Fruit fly (Drosophila melanogaster) whole organism, embryonic: ENCODE results near the gene Ubi-p63E.
A peak's percentile ranks its signal among the peaks of the same experiment; 100 is the strongest.

Experiments
- ATbp ChIP-seq: fragments of 200-800 bp; sonication (Bioruptor generic); optimal IDR thresholded peaks from 2 replicates; lab custom pipeline; 2017; ENCODE audit warnings: missing biosample characterization, mild to moderate bottlenecking, missing genetic modification characterization, missing genetic modification reagents
- Abd-B ChIP-seq: fragments of 200-800 bp; sonication (Bioruptor generic); optimal IDR thresholded peaks from 2 replicates; lab custom pipeline; 2018; ENCODE audit warnings: missing biosample characterization, mild to moderate bottlenecking, missing genetic modification characterization, moderate library complexity
- Awh ChIP-seq: fragments of 200-800 bp; sonication (Bioruptor generic); IDR thresholded peaks from 2 replicates; pipeline ENCODE4, ENCODE4 v1.3.6; 2022; ENCODE audit warnings: missing biosample characterization, missing genetic modification characterization
- BEAF-32 ChIP-seq: fragments of 200-800 bp; sonication (Bioruptor generic); optimal IDR thresholded peaks from 3 replicates; lab custom pipeline; 2017; ENCODE audit warnings: missing biosample characterization, missing genetic modification characterization, mild to moderate bottlenecking, moderate library complexity, missing genetic modification reagents
- CG1024 ChIP-seq: fragments of 200-800 bp; sonication (Bioruptor generic); IDR thresholded peaks from 2 replicates; pipeline ENCODE4 v1.3.6; 2022; ENCODE audit warnings: missing biosample characterization, missing genetic modification characterization
- CG11085 ChIP-seq: fragments of 200-800 bp; sonication (Bioruptor generic); IDR thresholded peaks from 2 replicates; pipeline ENCODE4 v1.3.6; 2022; ENCODE audit warnings: missing biosample characterization, missing genetic modification characterization
- CG11504 ChIP-seq: fragments of 200-800 bp; sonication (Bioruptor generic); optimal IDR thresholded peaks from 3 replicates; lab custom pipeline; 2019; ENCODE audit warnings: missing biosample characterization, mild to moderate bottlenecking, missing genetic modification characterization, moderate library complexity
- CG11695 ChIP-seq: fragments of 200-800 bp; sonication (Bioruptor generic); IDR thresholded peaks from 3 replicates; pipeline ENCODE4 v1.3.6; 2022; ENCODE audit warnings: missing biosample characterization, missing genetic modification characterization
- CG12071 ChIP-seq: fragments of 200-800 bp; sonication (Bioruptor generic); optimal IDR thresholded peaks from 3 replicates; lab custom pipeline; 2018; ENCODE audit warnings: missing biosample characterization, mild to moderate bottlenecking, missing genetic modification characterization
- CG12744 ChIP-seq: fragments of 200-800 bp; sonication (Bioruptor generic); optimal IDR thresholded peaks from 2 replicates; lab custom pipeline; 2016; ENCODE audit warnings: missing biosample characterization, missing genetic modification characterization
- CG14014 ChIP-seq: fragments of 200-800 bp; sonication (Bioruptor generic); IDR thresholded peaks from 2 replicates; pipeline ENCODE4 v1.3.6; 2022; ENCODE audit warnings: missing biosample characterization, missing genetic modification characterization
- CG14965 ChIP-seq: fragments of 200-800 bp; sonication (Bioruptor generic); optimal IDR thresholded peaks from 2 replicates; lab custom pipeline; 2016; ENCODE audit warnings: missing biosample characterization, missing genetic modification characterization, borderline replicate concordance
- CG16815 ChIP-seq: fragments of 200-800 bp; sonication (Bioruptor generic); optimal IDR thresholded peaks from 3 replicates; lab custom pipeline; 2017; ENCODE audit warnings: missing biosample characterization, mild to moderate bottlenecking, missing genetic modification characterization
- CG2889 ChIP-seq: fragments of 200-800 bp; sonication (Bioruptor generic); IDR thresholded peaks from 3 replicates; pipeline ENCODE4 v1.3.6; 2022; ENCODE audit warnings: missing biosample characterization, missing genetic modification characterization
- CG32767 ChIP-seq: fragments of 200-800 bp; sonication (Bioruptor generic); IDR thresholded peaks from 2 replicates; pipeline ENCODE4 v1.3.6; 2022; ENCODE audit warnings: missing biosample characterization, missing genetic modification characterization
- CG34376 ChIP-seq: fragments of 200-800 bp; sonication (Bioruptor generic); optimal IDR thresholded peaks from 2 replicates; lab custom pipeline; 2018; ENCODE audit warnings: missing biosample characterization, mild to moderate bottlenecking, missing genetic modification characterization
- CG3847 ChIP-seq: fragments of 200-800 bp; sonication (Bioruptor generic); IDR thresholded peaks from 2 replicates; pipeline ENCODE4 v1.3.6; 2022; ENCODE audit warnings: missing biosample characterization, missing genetic modification characterization
- CG42726 ChIP-seq: fragments of 200-800 bp; sonication (Bioruptor generic); IDR thresholded peaks from 2 replicates; pipeline ENCODE4 v1.3.6; 2022; ENCODE audit warnings: missing biosample characterization, missing genetic modification characterization; ENCODE audit not compliant: partially characterized antibody
- CG4730 ChIP-seq: fragments of 200-800 bp; sonication (Bioruptor generic); IDR thresholded peaks from 2 replicates; pipeline ENCODE4 v1.3.6; 2022; ENCODE audit warnings: missing biosample characterization, missing genetic modification characterization
- CG6175 ChIP-seq: fragments of 200-800 bp; sonication (Bioruptor generic); IDR thresholded peaks from 3 replicates; pipeline ENCODE4 v1.3.6; 2022; ENCODE audit warnings: missing biosample characterization, missing genetic modification characterization
- CG6254 ChIP-seq: fragments of 200-800 bp; sonication (Bioruptor generic); optimal IDR thresholded peaks from 3 replicates; lab custom pipeline; 2017; ENCODE audit warnings: mild to moderate bottlenecking, missing biosample characterization, missing genetic modification reagents, missing genetic modification characterization
- CG6854 ChIP-seq: fragments of 200-800 bp; sonication (Bioruptor generic); optimal IDR thresholded peaks from 3 replicates; lab custom pipeline; 2017; ENCODE audit warnings: missing biosample characterization, mild to moderate bottlenecking, missing genetic modification characterization
- CG7271 ChIP-seq: fragments of 200-800 bp; sonication (Bioruptor generic); optimal IDR thresholded peaks from 2 replicates; lab custom pipeline; 2018; ENCODE audit warnings: missing biosample characterization, mild to moderate bottlenecking, missing genetic modification characterization, moderate library complexity
- CG7372 ChIP-seq: fragments of 200-800 bp; sonication (Bioruptor generic); IDR thresholded peaks from 2 replicates; pipeline ENCODE4 v1.3.6; 2022; ENCODE audit warnings: missing biosample characterization, missing genetic modification characterization
- CG9797 ChIP-seq: fragments of 200-800 bp; sonication (Bioruptor generic); optimal IDR thresholded peaks from 3 replicates; lab custom pipeline; 2018; ENCODE audit warnings: missing biosample characterization, mild to moderate bottlenecking, missing genetic modification characterization
- CHES-1-like ChIP-seq: fragments of 200-800 bp; sonication (Bioruptor generic); optimal IDR thresholded peaks from 2 replicates; lab custom pipeline; 2016; ENCODE audit warnings: missing biosample characterization, missing genetic modification characterization
- CrebB ChIP-seq: fragments of 200-800 bp; sonication (Bioruptor generic); optimal IDR thresholded peaks from 3 replicates; lab custom pipeline; 2018; ENCODE audit warnings: missing biosample characterization, mild to moderate bottlenecking, missing genetic modification characterization
- Ravus ChIP-seq: fragments of 200-800 bp; sonication (Bioruptor generic); IDR thresholded peaks from 2 replicates; pipeline ENCODE4 v1.3.6; 2022; ENCODE audit warnings: missing biosample characterization, missing genetic modification characterization
- Sox102F ChIP-seq: fragments of 200-800 bp; sonication (Bioruptor generic); optimal IDR thresholded peaks from 2 replicates; lab custom pipeline; 2018; ENCODE audit warnings: missing biosample characterization, mild to moderate bottlenecking, missing genetic modification characterization, moderate library complexity
- bbx ChIP-seq: fragments of 200-800 bp; sonication (Bioruptor generic); IDR thresholded peaks from 2 replicates; pipeline ENCODE4 v1.3.6; 2022; ENCODE audit warnings: missing biosample characterization, missing genetic modification characterization; ENCODE audit not compliant: partially characterized antibody
- br ChIP-seq: fragments of >200 bp; optimal IDR thresholded peaks from 2 replicates; lab custom pipeline; 2017
- btn ChIP-seq: fragments of 200-800 bp; sonication (Bioruptor generic); optimal IDR thresholded peaks from 2 replicates; lab custom pipeline; 2016; ENCODE audit warnings: missing biosample characterization, missing genetic modification characterization
- cad ChIP-seq: fragments of >200 bp; optimal IDR thresholded peaks from 2 replicates; lab custom pipeline; 2017; ENCODE audit warnings: missing biosample characterization, missing genetic modification characterization
- cato ChIP-seq: fragments of 200-800 bp; sonication (Bioruptor generic); optimal IDR thresholded peaks from 2 replicates; lab custom pipeline; 2016; ENCODE audit warnings: missing biosample characterization, missing genetic modification characterization, borderline replicate concordance
- cg ChIP-seq: fragments of 200-800 bp; sonication (Bioruptor generic); optimal IDR thresholded peaks from 3 replicates; lab custom pipeline; 2019; ENCODE audit warnings: missing biosample characterization, mild to moderate bottlenecking, missing genetic modification characterization, moderate library complexity
- chinmo ChIP-seq: fragments of 200-800 bp; sonication (Bioruptor generic); IDR thresholded peaks from 4 replicates; pipeline ENCODE4 v1.3.6; 2022; ENCODE audit warnings: missing biosample characterization, missing genetic modification characterization; ENCODE audit not compliant: partially characterized antibody
- croc ChIP-seq: fragments of 200-800 bp; sonication (Bioruptor generic); conservative IDR thresholded peaks from 3 replicates; pipeline ENCODE4 v1.3.6; 2022; ENCODE audit warnings: missing biosample characterization, missing genetic modification characterization
- grau ChIP-seq: fragments of 200-800 bp; optimal IDR thresholded peaks from 3 replicates; lab custom pipeline; 2019; ENCODE audit warnings: missing biosample characterization, mild to moderate bottlenecking, missing genetic modification characterization, moderate library complexity
- grn ChIP-seq: fragments of 200-800 bp; sonication (Bioruptor generic); optimal IDR thresholded peaks from 3 replicates; lab custom pipeline; 2017; ENCODE audit warnings: missing biosample characterization, missing genetic modification characterization
- jing ChIP-seq: fragments of 200-800 bp; sonication (Bioruptor generic); optimal IDR thresholded peaks from 2 replicates; lab custom pipeline; 2018; ENCODE audit warnings: missing biosample characterization, mild to moderate bottlenecking, missing genetic modification characterization
- kni ChIP-seq: fragments of 200-800 bp; sonication (Bioruptor generic); optimal IDR thresholded peaks from 3 replicates; lab custom pipeline; 2017; ENCODE audit warnings: mild to moderate bottlenecking, missing biosample characterization, missing genetic modification reagents, missing genetic modification characterization
- lmd ChIP-seq: fragments of 200-800 bp; sonication (Bioruptor generic); IDR thresholded peaks from 2 replicates; pipeline ENCODE4 v1.3.6; 2022; ENCODE audit warnings: missing biosample characterization, missing genetic modification characterization
- maf-S ChIP-seq: fragments of 200-800 bp; sonication (Bioruptor generic); optimal IDR thresholded peaks from 2 replicates; lab custom pipeline; 2016; ENCODE audit warnings: missing biosample characterization, missing genetic modification characterization
- pum ChIP-seq: fragments of 200-800 bp; sonication (Bioruptor generic); optimal IDR thresholded peaks from 2 replicates; lab custom pipeline; 2016; ENCODE audit warnings: missing biosample characterization, missing genetic modification characterization
- shn ChIP-seq: fragments of 200-800 bp; sonication (Bioruptor generic); optimal IDR thresholded peaks from 3 replicates; lab custom pipeline; 2016; ENCODE audit warnings: missing biosample characterization, missing genetic modification characterization
- sima ChIP-seq: fragments of 200-800 bp; sonication (Bioruptor generic); optimal IDR thresholded peaks from 2 replicates; lab custom pipeline; 2016; ENCODE audit warnings: missing biosample characterization, missing genetic modification characterization
- sob ChIP-seq: fragments of 200-800 bp; sonication (Bioruptor generic); IDR thresholded peaks from 2 replicates; pipeline ENCODE4 v1.3.6; 2022; ENCODE audit warnings: missing biosample characterization, missing genetic modification characterization
- unpg ChIP-seq: fragments of 200-800 bp; sonication (Bioruptor generic); optimal IDR thresholded peaks from 3 replicates; lab custom pipeline; 2018; ENCODE audit warnings: missing biosample characterization, mild to moderate bottlenecking, missing genetic modification characterization, moderate library complexity
- wor ChIP-seq: fragments of 200-800 bp; sonication (Bioruptor generic); IDR thresholded peaks from 2 replicates; pipeline ENCODE4 v1.3.6; 2022; ENCODE audit warnings: missing biosample characterization, missing genetic modification characterization
- zfh2 ChIP-seq: fragments of 200-800 bp; sonication (Bioruptor generic); optimal IDR thresholded peaks from 2 replicates; lab custom pipeline; 2016; ENCODE audit warnings: missing biosample characterization, missing genetic modification characterization

Gene Ubi-p63E

DNA sequence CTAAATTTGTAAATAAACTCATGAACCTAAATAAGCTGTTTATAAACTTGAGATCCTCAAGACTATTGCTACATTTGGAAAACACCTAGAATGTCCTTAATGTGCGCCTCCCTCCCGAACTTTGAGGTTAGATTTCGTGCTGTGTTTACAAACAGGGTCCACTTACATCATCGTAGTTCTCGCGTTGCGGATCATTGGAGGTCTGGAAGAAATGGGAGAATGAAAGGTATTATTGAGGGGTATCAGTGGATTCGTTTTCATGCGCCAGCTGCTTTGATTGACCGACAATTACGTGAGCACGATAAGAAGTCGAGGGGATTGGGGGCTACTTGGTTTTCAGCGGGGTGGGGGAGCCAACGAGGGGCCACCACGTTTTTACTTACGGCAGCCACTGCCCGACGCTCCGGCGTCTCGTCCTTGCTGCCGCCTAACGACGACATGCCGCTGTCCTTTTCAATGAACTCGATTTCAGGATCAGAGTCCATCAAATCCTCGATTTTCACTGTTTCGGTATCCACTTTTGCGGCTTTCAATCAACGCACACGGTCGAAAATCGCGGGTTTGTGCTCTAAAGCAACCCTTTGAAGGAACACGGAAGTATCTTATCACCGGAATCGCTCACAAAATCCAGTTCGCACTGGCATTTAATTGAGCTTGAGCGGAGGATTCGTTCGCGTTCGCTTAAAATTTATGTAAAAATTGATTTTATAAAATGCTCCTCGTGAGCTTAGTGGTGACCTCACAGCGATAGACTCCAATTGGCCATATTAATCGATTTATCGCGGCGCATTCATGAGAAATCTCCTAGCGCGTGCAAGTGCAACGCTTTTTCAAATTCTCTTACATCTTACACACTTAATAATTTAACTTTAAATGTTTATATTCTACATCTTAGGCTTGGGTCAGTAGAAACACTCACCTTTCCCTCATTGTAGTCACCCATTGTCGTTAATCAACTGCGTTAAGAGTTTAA lies 6.1 kb upstream of the Ubi-p63E start (continued):
- TF ChIP-seq CG6254 (GFP tag; lab: Kevin White, UChicago) = no peak
- TF ChIP-seq Sox102F (GFP tag; lab: Kevin White, UChicago) = no peak
- peak; percentile 2 for TF ChIP-seq CHES-1-like (GFP tag; lab: Kevin White, UChicago)
- TF ChIP-seq Abd-B (GFP tag; lab: Kevin White, UChicago) = no peak
- TF ChIP-seq wor = no peak
- no peak for TF ChIP-seq CG11695
- TF ChIP-seq unpg (GFP tag; lab: Kevin White, UChicago) = no peak
- no peak for TF ChIP-seq CG7372 (GFP tag; lab: Robert Waterston, UW)
- no peak for TF ChIP-seq CG16815 (GFP tag; lab: Kevin White, UChicago)
- no peak for TF ChIP-seq grn (GFP tag; lab: Kevin White, UChicago)
- no peak for TF ChIP-seq kni (GFP tag; lab: Kevin White, UChicago)
- TF ChIP-seq croc = no peak
- TF ChIP-seq Awh = no peak
- TF ChIP-seq CG32767 (GFP tag; lab: Robert Waterston, UW) = no peak
- TF ChIP-seq CG6854 (GFP tag; lab: Kevin White, UChicago) = no peak
- no peak for TF ChIP-seq shn (GFP tag; lab: Kevin White, UChicago)
- TF ChIP-seq jing (GFP tag; lab: Kevin White, UChicago) = no peak
- TF ChIP-seq pum (GFP tag; lab: Kevin White, UChicago) = no peak
- no peak for TF ChIP-seq CG11504 (tag; lab: Kevin White, UChicago)
- TF ChIP-seq cato (GFP tag; lab: Kevin White, UChicago) = no peak
- TF ChIP-seq CG7271 (tag; lab: Kevin White, UChicago) = no peak
- TF ChIP-seq cg = no peak
- no peak for TF ChIP-seq zfh2 (GFP tag; lab: Kevin White, UChicago)
- TF ChIP-seq lmd (GFP tag; lab: Robert Waterston, UW) = no peak
- TF ChIP-seq sob (GFP tag; lab: Robert Waterston, UW) = peak; percentile 8; the same call in 1 of the 2 replicates
- peak; percentile 74 for TF ChIP-seq BEAF-32 (GFP tag; lab: Kevin White, UChicago)
- TF ChIP-seq bbx (GFP tag; lab: Robert Waterston, UW) = peak; percentile 75
- no peak for TF ChIP-seq br
- no peak for TF ChIP-seq CG14014 (GFP tag; lab: Robert Waterston, UW)
- no peak for TF ChIP-seq btn
- TF ChIP-seq CrebB (tag; lab: Kevin White, UChicago) = no peak
- no peak for TF ChIP-seq CG11085 (GFP tag; lab: Robert Waterston, UW)
- no peak for TF ChIP-seq maf-S (GFP tag; lab: Kevin White, UChicago)
- TF ChIP-seq ATbp (GFP tag; lab: Kevin White, UChicago) = no peak
- no peak for TF ChIP-seq CG34376 (GFP tag; lab: Kevin White, UChicago)
- no peak for TF ChIP-seq CG4730 (GFP tag; lab: Robert Waterston, UW)
- TF ChIP-seq CG3847 (GFP tag; lab: Robert Waterston, UW) = no peak
- TF ChIP-seq CG9797 = peak; percentile 47
- no peak for TF ChIP-seq Ravus (GFP tag; lab: Robert Waterston, UW)
- TF ChIP-seq CG1024 (GFP tag; lab: Robert Waterston, UW) = no peak
- no peak for TF ChIP-seq CG2889 (GFP tag; lab: Robert Waterston, UW)
- TF ChIP-seq CG6175 (GFP tag; lab: Robert Waterston, UW) = no peak
- no peak for TF ChIP-seq cad (GFP tag; lab: Kevin White, UChicago)
- TF ChIP-seq grau (tag; lab: Kevin White, UChicago) = no peak
- TF ChIP-seq CG14965 = no peak
- peak; percentile 72; the same call in 2 of the 4 replicates for TF ChIP-seq chinmo (GFP tag; lab: Robert Waterston, UW)
- TF ChIP-seq CG12071 (GFP tag; lab: Kevin White, UChicago) = no peak
- no peak for TF ChIP-seq CG12744 (GFP tag; lab: Kevin White, UChicago)
- TF ChIP-seq sima (GFP tag; lab: Kevin White, UChicago) = no peak
- peak; percentile 73 for TF ChIP-seq CG42726 (GFP tag; lab: Robert Waterston, UW)
